Worm (Caenorhabditis elegans) whole organism, L1 larva: Measurements from ENCODE around the gene K01A2.10.

Source experiments
- F16B12.6 ChIP-seq: fragments of 150-350 bp; optimal IDR thresholded peaks from 2 replicates; lab custom pipeline; 2014; ENCODE audit warnings: missing biosample characterization, missing genetic modification characterization
- aha-1 ChIP-seq: fragments of 150-350 bp; optimal IDR thresholded peaks from 2 replicates; lab custom pipeline; 2014; ENCODE audit warnings: missing biosample characterization, missing genetic modification characterization
- blmp-1 ChIP-seq: fragments of 150-350 bp; optimal IDR thresholded peaks from 2 replicates; lab custom pipeline; 2014; ENCODE audit warnings: missing biosample characterization, missing genetic modification characterization
- ceh-63 ChIP-seq: fragments of 200-800 bp; sonication (Bioruptor generic); optimal IDR thresholded peaks from 2 replicates; lab custom pipeline; 2018; ENCODE audit warnings: mild to moderate bottlenecking, missing genetic modification characterization, missing compliant biosample characterization
- ceh-8 ChIP-seq: fragments of 200-800 bp; sonication (Bioruptor generic); optimal IDR thresholded peaks from 2 replicates; lab custom pipeline; 2018; ENCODE audit warnings: mild to moderate bottlenecking, missing genetic modification characterization, moderate library complexity, missing compliant biosample characterization
- dpl-1 ChIP-seq, 3 experiments: fragments of 150-350 bp in 2 of 3; sonication (generic microtip) in 1 of 3; optimal IDR thresholded peaks; 2 replicates each; lab custom pipeline; 2014 to 2017; ENCODE audit warnings: missing biosample characterization in 3 of 3, missing genetic modification characterization in 3 of 3, missing genetic modification reagents in 3 of 3
- efl-1 ChIP-seq, 4 experiments: fragments of 150-350 bp; optimal IDR thresholded peaks in 3 of 4; peaks in 1 of 4; 1 replicate in 1 of 4; 2 replicates in 3 of 4; lab custom pipeline; 2014; ENCODE audit warnings: missing biosample characterization in 2 of 4, missing genetic modification characterization in 2 of 4, missing genetic modification reagents in 2 of 4
- egl-13 ChIP-seq: sonication (generic microtip); optimal IDR thresholded peaks from 2 replicates; lab custom pipeline; 2016; ENCODE audit warnings: missing genotype, missing genetic modification reagents, missing genetic modification characterization, missing compliant biosample characterization
- egl-27 ChIP-seq, 2 experiments: fragments of 150-350 bp in 1 of 2; sonication (generic microtip); optimal IDR thresholded peaks; 3 replicates each; lab custom pipeline; 2017 to 2018; ENCODE audit warnings: missing biosample characterization in 2 of 2, missing genetic modification characterization in 2 of 2, missing genetic modification reagents in 2 of 2
- ets-5 ChIP-seq: fragments of 200-800 bp; sonication (Bioruptor generic); IDR thresholded peaks from 2 replicates; pipeline ENCODE4 v1.3.6; 2022; ENCODE audit warnings: missing genetic modification characterization, missing compliant biosample characterization
- fkh-10 ChIP-seq: sonication (generic microtip); optimal IDR thresholded peaks from 2 replicates; lab custom pipeline; 2017; ENCODE audit warnings: missing biosample characterization, missing genetic modification reagents, missing genetic modification characterization
- fkh-4 ChIP-seq: sonication (generic microtip); optimal IDR thresholded peaks from 2 replicates; lab custom pipeline; 2016; ENCODE audit warnings: missing compliant biosample characterization, missing genetic modification characterization, borderline replicate concordance
- fkh-8 ChIP-seq: sonication (generic microtip); optimal IDR thresholded peaks from 2 replicates; lab custom pipeline; 2016; ENCODE audit warnings: mild to moderate bottlenecking, missing genetic modification characterization, missing compliant biosample characterization
- fos-1 ChIP-seq: fragments of 150-350 bp; optimal IDR thresholded peaks from 2 replicates; lab custom pipeline; 2014; ENCODE audit warnings: missing biosample characterization, missing genetic modification characterization
- irx-1 ChIP-seq: sonication (generic microtip); optimal IDR thresholded peaks from 2 replicates; lab custom pipeline; 2016; ENCODE audit warnings: missing genetic modification characterization, missing compliant biosample characterization
- lin-13 ChIP-seq: fragments of 150-350 bp; optimal IDR thresholded peaks from 2 replicates; lab custom pipeline; 2014; ENCODE audit warnings: missing biosample characterization, missing genetic modification reagents, missing genetic modification characterization
- mab-9 ChIP-seq: fragments of 200-800 bp; sonication (Bioruptor generic); IDR thresholded peaks from 2 replicates; pipeline ENCODE4 v1.3.6; 2022; ENCODE audit warnings: missing genetic modification reagents, missing genetic modification characterization, missing compliant biosample characterization
- mef-2 ChIP-seq: fragments of 150-350 bp; optimal IDR thresholded peaks from 2 replicates; lab custom pipeline; 2014; ENCODE audit warnings: missing biosample characterization, missing genetic modification characterization
- nhr-11 ChIP-seq: fragments of 150-350 bp; optimal IDR thresholded peaks from 2 replicates; lab custom pipeline; 2014; ENCODE audit warnings: missing biosample characterization, missing genetic modification characterization
- nhr-12 ChIP-seq: sonication (generic microtip); optimal IDR thresholded peaks from 2 replicates; lab custom pipeline; 2017; ENCODE audit warnings: missing biosample characterization, missing genetic modification characterization
- nhr-47 ChIP-seq: sonication (generic microtip); optimal IDR thresholded peaks from 2 replicates; lab custom pipeline; 2016; ENCODE audit warnings: mild to moderate bottlenecking, missing genetic modification characterization, moderate library complexity, missing compliant biosample characterization
- nhr-71 ChIP-seq: sonication (generic microtip); optimal IDR thresholded peaks from 2 replicates; lab custom pipeline; 2016; ENCODE audit warnings: mild to moderate bottlenecking, missing genetic modification characterization, moderate library complexity, missing compliant biosample characterization
- nhr-76 ChIP-seq: sonication (generic microtip); optimal IDR thresholded peaks from 2 replicates; lab custom pipeline; 2017; ENCODE audit warnings: missing biosample characterization, missing genetic modification characterization
- nhr-85 ChIP-seq: sonication (generic microtip); peaks from one replicate; lab custom pipeline; 2016; ENCODE audit warnings: missing genetic modification characterization, inconsistent platforms, missing compliant biosample characterization
- pag-3 ChIP-seq: sonication (generic microtip); optimal IDR thresholded peaks from 2 replicates; lab custom pipeline; 2017; ENCODE audit warnings: missing genetic modification characterization, mild to moderate bottlenecking, missing compliant biosample characterization, antibody characterized with exemption, borderline replicate concordance; ENCODE audit not compliant: insufficient read depth
- pax-3 ChIP-seq: fragments of 200-800 bp; sonication (Bioruptor generic); optimal IDR thresholded peaks from 2 replicates; lab custom pipeline; 2018; ENCODE audit warnings: mild to moderate bottlenecking, missing genetic modification characterization, moderate library complexity, missing compliant biosample characterization
- pqm-1 ChIP-seq: sonication (generic microtip); optimal IDR thresholded peaks from 3 replicates; lab custom pipeline; 2017; ENCODE audit warnings: missing biosample characterization, missing genetic modification characterization
- skn-1 ChIP-seq: fragments of 150-350 bp; optimal IDR thresholded peaks from 2 replicates; lab custom pipeline; 2014; ENCODE audit warnings: missing biosample characterization, missing genetic modification characterization
- snpc-4 ChIP-seq: fragments of 150-350 bp; optimal IDR thresholded peaks from 2 replicates; lab custom pipeline; 2014; ENCODE audit warnings: missing biosample characterization, missing genetic modification characterization
- snu-23 ChIP-seq: sonication (generic microtip); optimal IDR thresholded peaks from 2 replicates; lab custom pipeline; 2016; ENCODE audit warnings: missing genetic modification characterization, missing compliant biosample characterization
- sox-4 ChIP-seq: sonication (generic microtip); optimal IDR thresholded peaks from 2 replicates; lab custom pipeline; 2016; ENCODE audit warnings: missing genetic modification characterization, missing compliant biosample characterization
- sptf-1 ChIP-seq: fragments of 150-350 bp; optimal IDR thresholded peaks from 2 replicates; lab custom pipeline; 2014; ENCODE audit warnings: missing biosample characterization, missing genetic modification characterization
- unc-62 ChIP-seq: fragments of 150-350 bp; optimal IDR thresholded peaks from 2 replicates; lab custom pipeline; 2014; ENCODE audit warnings: missing biosample characterization, missing genetic modification reagents, missing genetic modification characterization
- unc-86 ChIP-seq: sonication (generic microtip); optimal IDR thresholded peaks from 2 replicates; lab custom pipeline; 2016; ENCODE audit warnings: missing genetic modification characterization, missing compliant biosample characterization
- unc-98 ChIP-seq: fragments of 200-800 bp; sonication (Bioruptor generic); IDR thresholded peaks from 2 replicates; pipeline ENCODE4 v1.3.6; 2022; ENCODE audit warnings: missing genetic modification characterization, missing compliant biosample characterization
- vab-15 ChIP-seq: sonication (generic microtip); optimal IDR thresholded peaks from 2 replicates; lab custom pipeline; 2017; ENCODE audit warnings: missing genotype, mild to moderate bottlenecking, missing genetic modification characterization, missing compliant biosample characterization
- zip-4 ChIP-seq: fragments of 200-800 bp; sonication (Bioruptor generic); optimal IDR thresholded peaks from 2 replicates; lab custom pipeline; 2018; ENCODE audit warnings: mild to moderate bottlenecking, missing genetic modification characterization, moderate library complexity, missing compliant biosample characterization
- ztf-4 ChIP-seq: fragments of 150-350 bp; optimal IDR thresholded peaks from 2 replicates; lab custom pipeline; 2014; ENCODE audit warnings: missing biosample characterization, missing genetic modification characterization

K01A2.10 gene

ce11 chrII:282483-282882, 40.4 kb downstream of the K01A2.10 start, which contains the start of gene trul-1:
Gene trul-1 (minus strand): TSS chrII:282583.
- TF ChIP-seq F16B12.6 (tag; lab: Kevin White, UChicago) (no peak), nhr-76 (no peak), mab-9 (GFP tag; lab: Robert Waterston, UW) (no peak), unc-86 (tag; lab: Kevin White, UChicago) (no peak), nhr-12 (no peak), pqm-1 (tag; lab: Kevin White, UChicago) (no peak), pax-3 (tag; lab: Kevin White, UChicago) (no peak), fkh-4 (no peak), sptf-1 (no peak), efl-1 (optimal IDR thresholded peaks at IDR 0.05; lab: Kevin White, UChicago) (no peak), efl-1 (GFP tag; optimal IDR thresholded peaks at IDR 0.05 in 1 of 2; lab: Kevin White, UChicago) (no peak), egl-27 (tag; optimal IDR thresholded peaks at IDR 0.05; lab: Kevin White, UChicago) (no peak), nhr-71 (tag; lab: Kevin White, UChicago) (no peak), mef-2 (tag; lab: Kevin White, UChicago) (no peak), skn-1 (no peak), ztf-4 (tag; lab: Kevin White, UChicago) (no peak), snu-23 (GFP tag; lab: Kevin White, UChicago) (no peak), irx-1 (tag; lab: Kevin White, UChicago) (no peak), zip-4 (GFP tag; lab: Kevin White, UChicago) (no peak), dpl-1 (GFP tag; optimal IDR thresholded peaks at IDR 0.05; lab: Kevin White, UChicago) (no peak), lin-13 (GFP tag; lab: Kevin White, UChicago) (no peak)
- TF ChIP-seq, all 84 proteins: peak for 0

ce11 chrII:278636-279035, 44.3 kb downstream of the K01A2.10 start, which contains the start of gene B0432.8:
Gene B0432.8 (minus strand): TSS chrII:278736.
- TF ChIP-seq fkh-10 (no peak), snpc-4 (tag; lab: Kevin White, UChicago) (no peak), sox-4 (tag; lab: Kevin White, UChicago) (no peak), fkh-8 (no peak), ceh-63 (GFP tag; lab: Kevin White, UChicago) (no peak), nhr-76 (no peak), fos-1 (tag; lab: Kevin White, UChicago) (no peak), nhr-11 (tag; lab: Kevin White, UChicago) (no peak), unc-98 (GFP tag; lab: Robert Waterston, UW) (no peak), pag-3 (tag; lab: Kevin White, UChicago) (no peak), vab-15 (tag; lab: Kevin White, UChicago) (no peak), irx-1 (tag; lab: Kevin White, UChicago) (no peak), F16B12.6 (tag; lab: Kevin White, UChicago) (no peak), ets-5 (GFP tag; lab: Robert Waterston, UW) (no peak), nhr-71 (tag; lab: Kevin White, UChicago) (no peak)

- TF ChIP-seq nhr-47 (no peak), sptf-1 (no peak), unc-86 (tag; lab: Kevin White, UChicago) (no peak), snpc-4 (tag; lab: Kevin White, UChicago) (no peak), ceh-8 (GFP tag; lab: Kevin White, UChicago) (no peak), unc-62 (GFP tag; lab: Kevin White, UChicago) (no peak), blmp-1 (no peak), aha-1 (tag; lab: Kevin White, UChicago) (no peak), egl-13 (no peak), mab-9 (GFP tag; lab: Robert Waterston, UW) (no peak), nhr-85 (tag; lab: Kevin White, UChicago) (no peak)
Observed at ce11 chrII:273872-274271, 49.0 kb downstream of the K01A2.10 start, which contains the start of gene B0432.7. Gene B0432.7 (minus strand): TSS chrII:273972.
